Worm (Caenorhabditis elegans) whole organism, L3 larva: ENCODE results near the gene glc-3.

ENCODE experiments used
- R02D3.7 ChIP-seq: fragments of 150-350 bp; optimal IDR thresholded peaks from 2 replicates; lab custom pipeline; 2014; ENCODE audit warnings: missing biosample characterization, missing genetic modification characterization
- aly-2 ChIP-seq: fragments of 150-350 bp; optimal IDR thresholded peaks from 2 replicates; lab custom pipeline; 2014; ENCODE audit warnings: missing biosample characterization, missing genetic modification characterization
- ceh-16 ChIP-seq: sonication (generic microtip); optimal IDR thresholded peaks from 2 replicates; lab custom pipeline; 2017; ENCODE audit warnings: missing biosample characterization, missing genetic modification characterization
- ceh-28 ChIP-seq: fragments of 150-350 bp; optimal IDR thresholded peaks from 2 replicates; lab custom pipeline; 2014; ENCODE audit warnings: missing biosample characterization, missing genetic modification reagents, missing genetic modification characterization
- ceh-9 ChIP-seq: sonication (generic microtip); optimal IDR thresholded peaks from 2 replicates; lab custom pipeline; 2018; ENCODE audit warnings: missing biosample characterization, missing genetic modification characterization
- egl-5 ChIP-seq: fragments of 150-350 bp; optimal IDR thresholded peaks from 2 replicates; lab custom pipeline; 2017; ENCODE audit warnings: missing biosample characterization, missing genetic modification reagents, missing genetic modification characterization, inconsistent platforms
- elt-2 ChIP-seq: sonication (generic microtip); optimal IDR thresholded peaks from 2 replicates; lab custom pipeline; 2016; ENCODE audit warnings: missing genetic modification reagents, mild to moderate bottlenecking, missing genetic modification characterization, missing compliant biosample characterization
- elt-3 ChIP-seq, 3 experiments: fragments of 150-350 bp in 1 of 3; sonication (generic microtip) in 2 of 3; optimal IDR thresholded peaks; 2 replicates in 2 of 3; 4 replicates in 1 of 3; lab custom pipeline; 2014 to 2017; ENCODE audit warnings: missing biosample characterization in 3 of 3, missing genetic modification characterization in 3 of 3
- fos-1 ChIP-seq: fragments of 150-350 bp; optimal IDR thresholded peaks from 2 replicates; lab custom pipeline; 2014; ENCODE audit warnings: missing biosample characterization, missing genetic modification characterization
- hmg-11 ChIP-seq: sonication (generic microtip); optimal IDR thresholded peaks from 2 replicates; lab custom pipeline; 2016; ENCODE audit warnings: missing genetic modification characterization, missing compliant biosample characterization
- jun-1 ChIP-seq: fragments of 150-350 bp; optimal IDR thresholded peaks from 2 replicates; lab custom pipeline; 2014; ENCODE audit warnings: missing biosample characterization, missing genetic modification reagents, missing genetic modification characterization
- lin-15B ChIP-seq: fragments of 150-350 bp; optimal IDR thresholded peaks from 2 replicates; lab custom pipeline; 2014; ENCODE audit warnings: missing biosample characterization, missing genetic modification characterization
- lin-39 ChIP-seq: fragments of 150-350 bp; optimal IDR thresholded peaks from 2 replicates; lab custom pipeline; 2018; ENCODE audit warnings: missing biosample characterization, missing genetic modification reagents, missing genetic modification characterization
- mdl-1 ChIP-seq: fragments of 150-350 bp; optimal IDR thresholded peaks from 2 replicates; lab custom pipeline; 2014; ENCODE audit warnings: missing biosample characterization, missing genetic modification characterization
- nfya-1 ChIP-seq: sonication (generic microtip); optimal IDR thresholded peaks from 2 replicates; lab custom pipeline; 2017; ENCODE audit warnings: missing genetic modification characterization, mild to moderate bottlenecking, missing compliant biosample characterization, antibody characterized with exemption, moderate library complexity; ENCODE audit not compliant: insufficient read depth
- nhr-11 ChIP-seq: fragments of 150-350 bp; optimal IDR thresholded peaks from 2 replicates; lab custom pipeline; 2014; ENCODE audit warnings: missing biosample characterization, missing genetic modification characterization
- nhr-12 ChIP-seq: fragments of 150-350 bp; optimal IDR thresholded peaks from 2 replicates; lab custom pipeline; 2014; ENCODE audit warnings: missing biosample characterization, missing genetic modification characterization
- nhr-23 ChIP-seq: fragments of 150-350 bp; optimal IDR thresholded peaks from 2 replicates; lab custom pipeline; 2014; ENCODE audit warnings: missing biosample characterization, missing genetic modification reagents, missing genetic modification characterization
- nhr-25 ChIP-seq: sonication (generic microtip); optimal IDR thresholded peaks from 2 replicates; lab custom pipeline; 2017; ENCODE audit warnings: missing biosample characterization, missing genetic modification characterization
- nhr-28 ChIP-seq: fragments of 150-350 bp; optimal IDR thresholded peaks from 2 replicates; lab custom pipeline; 2014; ENCODE audit warnings: missing biosample characterization, missing genetic modification characterization
- nhr-67 ChIP-seq: fragments of 150-350 bp; optimal IDR thresholded peaks from 2 replicates; lab custom pipeline; 2014; ENCODE audit warnings: missing biosample characterization, missing genetic modification characterization
- nhr-76 ChIP-seq: fragments of 150-350 bp; sonication (generic microtip); optimal IDR thresholded peaks from 5 replicates; lab custom pipeline; 2014; ENCODE audit warnings: missing biosample characterization, missing genetic modification characterization
- pha-4 ChIP-seq: fragments of 150-350 bp; optimal IDR thresholded peaks from 2 replicates; lab custom pipeline; 2014; ENCODE audit warnings: missing biosample characterization, missing genetic modification reagents, missing genetic modification characterization
- pqm-1 ChIP-seq: fragments of 150-350 bp; optimal IDR thresholded peaks from 2 replicates; lab custom pipeline; 2017; ENCODE audit warnings: missing biosample characterization, missing genetic modification characterization, inconsistent platforms
- sea-2 ChIP-seq: fragments of 150-350 bp; sonication (generic microtip); optimal IDR thresholded peaks from 4 replicates; lab custom pipeline; 2014; ENCODE audit warnings: missing biosample characterization, missing genetic modification reagents, missing genetic modification characterization
- skn-1 ChIP-seq: fragments of 150-350 bp; optimal IDR thresholded peaks from 2 replicates; lab custom pipeline; 2014; ENCODE audit warnings: missing biosample characterization, missing genetic modification characterization
- snpc-4 ChIP-seq: fragments of 150-350 bp; optimal IDR thresholded peaks from 2 replicates; lab custom pipeline; 2014; ENCODE audit warnings: missing biosample characterization, missing genetic modification characterization
- tbx-2 ChIP-seq: sonication (generic microtip); optimal IDR thresholded peaks from 2 replicates; lab custom pipeline; 2016; ENCODE audit warnings: mild to moderate bottlenecking, missing genetic modification characterization, missing compliant biosample characterization
- unc-62 ChIP-seq: fragments of 150-350 bp; sonication (generic microtip); optimal IDR thresholded peaks from 4 replicates; lab custom pipeline; 2014; ENCODE audit warnings: missing biosample characterization, missing genetic modification reagents, missing genetic modification characterization
- ztf-11 ChIP-seq: fragments of 150-350 bp; optimal IDR thresholded peaks from 2 replicates; lab custom pipeline; 2014; ENCODE audit warnings: missing biosample characterization, missing genetic modification characterization
- ztf-4 ChIP-seq: fragments of 150-350 bp; optimal IDR thresholded peaks from 2 replicates; lab custom pipeline; 2014; ENCODE audit warnings: missing biosample characterization, missing genetic modification characterization

Gene glc-3

ce11 chrV:5442366-5442765 is 11.1 kb downstream of the glc-3 start:
- peak; percentile 46 for TF ChIP-seq lin-39 (tag; lab: Kevin White, UChicago)
- no peak for TF ChIP-seq fos-1 (tag; lab: Kevin White, UChicago)
- TF ChIP-seq nfya-1 (tag; lab: Kevin White, UChicago), result peak; percentile 15
- TF ChIP-seq nhr-76 (tag; lab: Kevin White, UChicago), result no peak

ce11 chrV:5439068-5439467 is 14.4 kb downstream of the glc-3 start, which contains the start of gene snpc-1.3:
Gene snpc-1.3 (minus strand): TSS chrV:5439168.
- TF ChIP-seq egl-5 (tag; lab: Kevin White, UChicago) (no peak), nhr-28 (tag; lab: Kevin White, UChicago) (no peak), snpc-4 (tag; lab: Kevin White, UChicago) (no peak), ceh-16 (tag; lab: Kevin White, UChicago) (no peak), sea-2 (GFP tag; lab: Kevin White, UChicago) (no peak), unc-62 (GFP tag; lab: Kevin White, UChicago) (no peak), ceh-28 (tag; lab: Kevin White, UChicago) (no peak), elt-2 (no peak), hmg-11 (no peak), R02D3.7 (tag; lab: Kevin White, UChicago) (no peak), aly-2 (tag; lab: Kevin White, UChicago) (no peak)

- TF ChIP-seq ztf-11, result no peak
- TF ChIP-seq nhr-12 (tag; lab: Kevin White, UChicago), result no peak
- no peak for TF ChIP-seq nhr-11 (tag; lab: Kevin White, UChicago)
- TF ChIP-seq R02D3.7 (tag; lab: Kevin White, UChicago), result no peak
- TF ChIP-seq sea-2 (GFP tag; lab: Kevin White, UChicago), result no peak
- peak; percentile 99 for TF ChIP-seq pqm-1 (tag; lab: Kevin White, UChicago)
- TF ChIP-seq pha-4 (tag; lab: Kevin White, UChicago), result peak; percentile 84
- TF ChIP-seq tbx-2 (tag; lab: Kevin White, UChicago), result no peak
- TF ChIP-seq jun-1 (tag; lab: Kevin White, UChicago), result peak; percentile 48
- peak; percentile 57 for TF ChIP-seq snpc-4 (tag; lab: Kevin White, UChicago)
- peak; percentile 64 for TF ChIP-seq skn-1 (tag; lab: Kevin White, UChicago)
- TF ChIP-seq nfya-1 (tag; lab: Kevin White, UChicago), result peak; percentile 28
- TF ChIP-seq elt-3 (tag; optimal IDR thresholded peaks at IDR 0.05; lab: Kevin White, UChicago), result peak in 1 of 3 experiments; percentile 24
- TF ChIP-seq lin-15B (tag; lab: Kevin White, UChicago), result peak; percentile 61
- peak; percentile 37 for TF ChIP-seq nhr-23 (tag; lab: Kevin White, UChicago)
- peak; percentile 99 for TF ChIP-seq elt-2
- no peak for TF ChIP-seq ztf-4 (tag; lab: Kevin White, UChicago)
- TF ChIP-seq mdl-1 (tag; lab: Kevin White, UChicago), result no peak
- TF ChIP-seq ceh-16 (tag; lab: Kevin White, UChicago), result no peak
- TF ChIP-seq, all 47 proteins: peak for 10
These were observed 20.5 kb downstream of the glc-3 start, which contains the start of gene acl-6 for ce11 chrV:5433020-5433419. Gene acl-6 (plus strand): TSS chrV:5433386.

- TF ChIP-seq nhr-67 (tag; lab: Kevin White, UChicago), result no peak
- TF ChIP-seq egl-5 (tag; lab: Kevin White, UChicago), result no peak
- no peak for TF ChIP-seq nhr-25 (tag; lab: Kevin White, UChicago)
- no peak for TF ChIP-seq snpc-4 (tag; lab: Kevin White, UChicago)
- TF ChIP-seq sea-2 (GFP tag; lab: Kevin White, UChicago), result no peak
- TF ChIP-seq, all 47 proteins: peak for 0
These were observed 21.0 kb downstream of the glc-3 start, which contains the start of gene F08F3.8 for ce11 chrV:5432499-5432898. Gene F08F3.8 (minus strand): TSS chrV:5432599.

- no peak for TF ChIP-seq nhr-11 (tag; lab: Kevin White, UChicago)
- TF ChIP-seq aly-2 (tag; lab: Kevin White, UChicago), result no peak
- no peak for TF ChIP-seq ceh-9
- TF ChIP-seq egl-5 (tag; lab: Kevin White, UChicago), result no peak
- TF ChIP-seq ztf-4 (tag; lab: Kevin White, UChicago), result no peak
- TF ChIP-seq elt-2, result peak; percentile 27
These were observed 25.7 kb downstream of the glc-3 start, which contains the start of gene rhr-1 for ce11 chrV:5427860-5428259. Gene rhr-1 (plus strand): TSS chrV:5428160.
